Fruit fly (Drosophila melanogaster): ENCODE measurements around the gene CG6931.

The CG6931 gene

dm6 chr3L:12002321-12003248, 12.0 kb downstream of the CG6931 start, which contains the start of the genes Pop2 and CG6928:
Gene Pop2 (minus strand): TSS chr3L:12002915.
Gene CG6928 (plus strand): TSS chr3L:12003155.
- TF ChIP-seq CG17801 (GFP tag; optimal IDR thresholded peaks at IDR 0.05; ENCODE audit: partially characterized antibody) = peak; percentile 44

dm6 chr3L:12003457-12003856, 12.9 kb downstream of the CG6931 start:
- no peak for TF ChIP-seq CG17801 (GFP tag; optimal IDR thresholded peaks at IDR 0.05; ENCODE audit: partially characterized antibody)

dm6 chr3L:12004136-12004535, 13.6 kb downstream of the CG6931 start:
- TF ChIP-seq CG17801 (GFP tag; optimal IDR thresholded peaks at IDR 0.05; ENCODE audit: partially characterized antibody) = no peak

- TF ChIP-seq CG17801 (GFP tag; optimal IDR thresholded peaks at IDR 0.05; ENCODE audit: partially characterized antibody) = no peak
Observed at dm6 chr3L:12007945-12008344, 17.4 kb downstream of the CG6931 start.

DNA sequence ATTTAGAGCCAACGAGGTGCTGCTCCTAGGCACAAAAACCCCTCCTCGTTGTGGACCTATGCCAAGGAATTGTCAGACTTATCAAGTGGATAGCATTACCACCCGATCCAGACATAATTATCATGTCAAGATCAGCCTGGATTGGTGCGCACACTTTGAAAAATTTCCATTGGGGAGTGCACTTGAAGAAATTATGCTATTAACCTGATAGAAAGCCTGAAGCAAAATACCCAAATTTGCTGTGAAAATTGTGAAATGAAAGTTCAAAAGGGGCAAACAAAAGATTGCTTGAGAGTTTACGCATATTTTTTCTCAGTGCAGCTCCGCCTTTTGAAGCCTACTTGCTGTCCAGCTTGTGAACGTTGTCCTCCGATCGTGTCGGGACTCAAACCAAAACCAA, 23.2 kb downstream of the CG6931 start:
- no peak for TF ChIP-seq CG17801 (GFP tag; optimal IDR thresholded peaks at IDR 0.05; ENCODE audit: partially characterized antibody)

DNA sequence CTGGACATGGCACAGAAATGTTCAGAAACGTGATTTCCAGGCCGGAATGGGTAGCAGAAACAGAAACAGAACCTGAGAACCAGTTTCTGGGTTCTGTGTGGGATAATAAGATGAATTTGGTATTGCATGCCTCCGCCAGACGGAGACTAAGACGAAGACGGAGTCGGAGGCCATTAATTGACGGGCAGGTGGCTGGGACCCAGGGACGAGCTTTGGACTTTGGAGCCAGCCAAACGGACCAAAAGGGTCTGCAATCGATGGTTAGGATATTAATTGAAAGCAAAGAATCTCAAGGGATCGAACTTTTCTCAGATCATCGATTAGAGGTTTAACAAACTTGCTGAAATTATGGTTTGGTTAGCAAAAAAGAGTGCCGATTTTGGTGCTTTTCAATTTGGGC, 23.7 kb downstream of the CG6931 start:
- no peak for TF ChIP-seq CG17801 (GFP tag; optimal IDR thresholded peaks at IDR 0.05; ENCODE audit: partially characterized antibody)

dm6 chr3L:12016186-12016585, 25.6 kb downstream of the CG6931 start:
- TF ChIP-seq CG17801 (GFP tag; optimal IDR thresholded peaks at IDR 0.05; ENCODE audit: partially characterized antibody) = no peak

DNA sequence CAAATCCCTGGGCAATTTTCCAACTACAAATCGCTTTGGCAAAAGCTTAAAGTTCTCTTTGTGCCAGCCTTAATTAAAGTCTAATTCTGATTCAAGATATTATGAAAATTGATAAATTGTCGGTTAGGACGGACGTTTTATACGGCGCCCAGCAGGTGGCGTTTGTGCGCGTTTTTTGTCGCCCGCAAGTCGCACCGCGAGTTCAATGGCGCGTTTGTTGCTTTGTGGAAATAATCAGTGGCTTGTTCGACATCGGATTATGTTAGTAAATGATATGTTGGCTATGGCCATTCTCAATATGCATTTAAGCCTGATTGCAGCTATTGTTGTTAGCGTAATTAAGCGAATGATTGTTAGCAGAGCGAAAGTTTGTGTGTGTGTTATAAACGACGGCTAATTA, 31.4 kb downstream of the CG6931 start:
- TF ChIP-seq CG17801 (GFP tag; optimal IDR thresholded peaks at IDR 0.05; ENCODE audit: partially characterized antibody) = no peak

dm6 chr3L:12023137-12023792, 32.7 kb downstream of the CG6931 start:
- no peak for TF ChIP-seq CG17801 (GFP tag; optimal IDR thresholded peaks at IDR 0.05; ENCODE audit: partially characterized antibody)

- no peak for TF ChIP-seq CG17801 (GFP tag; optimal IDR thresholded peaks at IDR 0.05; ENCODE audit: partially characterized antibody)
Observed at dm6 chr3L:12024947-12025346, 34.4 kb downstream of the CG6931 start.

dm6 chr3L:12027929-12028328, 37.4 kb downstream of the CG6931 start:
- no peak for TF ChIP-seq CG17801 (GFP tag; optimal IDR thresholded peaks at IDR 0.05; ENCODE audit: partially characterized antibody)

DNA sequence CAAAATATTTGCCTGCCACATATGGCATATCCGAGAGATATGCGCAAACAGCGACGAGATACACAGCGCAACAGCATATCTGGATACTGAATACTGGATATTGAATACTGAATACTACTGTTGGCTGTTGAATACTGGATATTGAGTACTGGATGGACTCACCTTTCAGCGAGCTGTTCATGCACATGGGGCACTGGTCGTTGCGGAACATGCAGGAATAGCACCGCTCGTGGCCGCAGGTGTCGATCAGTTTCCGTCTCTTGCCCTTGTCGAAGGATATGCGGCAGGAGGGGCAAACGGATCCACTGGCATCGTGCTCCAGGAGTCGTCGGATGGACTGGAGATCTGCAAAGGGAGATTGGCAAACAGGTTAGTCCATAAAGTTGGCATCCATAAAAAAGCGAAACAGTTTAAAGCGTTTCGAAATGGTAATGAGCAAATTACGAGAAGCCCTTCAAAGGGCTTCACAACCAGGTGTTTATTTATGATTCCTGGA, 38.0 kb downstream of the CG6931 start:
- TF ChIP-seq CG17801 (GFP tag; optimal IDR thresholded peaks at IDR 0.05; ENCODE audit: partially characterized antibody) = no peak

dm6 chr3L:12030521-12030920, 40.0 kb downstream of the CG6931 start:
- peak; percentile 3 for TF ChIP-seq CG17801 (GFP tag; optimal IDR thresholded peaks at IDR 0.05; ENCODE audit: partially characterized antibody)

- no peak for TF ChIP-seq CG17801 (GFP tag; optimal IDR thresholded peaks at IDR 0.05; ENCODE audit: partially characterized antibody)
Observed at dm6 chr3L:12032257-12032656, 41.7 kb downstream of the CG6931 start, which contains the start of gene CG43993. Gene CG43993 (plus strand): TSS chr3L:12032557.

DNA sequence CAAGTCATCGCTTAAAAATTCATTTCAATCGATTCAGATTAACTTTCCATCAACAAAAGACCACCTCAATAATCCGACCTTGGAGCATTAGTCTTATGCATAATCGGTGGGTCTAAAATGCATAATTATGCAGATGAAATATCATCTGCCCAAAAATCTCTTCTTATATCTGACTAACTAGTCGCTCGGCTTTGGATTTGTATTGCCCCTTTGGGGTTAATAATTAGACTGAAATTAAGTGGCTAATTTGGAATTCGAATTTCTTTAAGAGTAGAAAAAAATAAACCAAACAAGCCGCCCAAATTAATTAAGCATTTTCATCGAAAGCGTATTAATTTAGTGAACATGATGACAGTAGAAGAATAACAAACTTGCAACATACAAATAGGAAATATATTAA, 46.1 kb downstream of the CG6931 start:
- no peak for TF ChIP-seq CG17801 (GFP tag; optimal IDR thresholded peaks at IDR 0.05; ENCODE audit: partially characterized antibody)

All from ovary, adult (tissue).